Worm (Caenorhabditis elegans) whole organism, young adult: ENCODE results near the gene npr-21.

Experiments
- B0035.1 ChIP-seq: sonication (generic microtip); optimal IDR thresholded peaks from 2 replicates; lab custom pipeline; 2016; ENCODE audit warnings: missing genetic modification characterization, mild to moderate bottlenecking, missing compliant biosample characterization, missing genotype, missing genetic modification reagents
- B0261.1 ChIP-seq: sonication (generic microtip); optimal IDR thresholded peaks from 2 replicates; lab custom pipeline; 2016; ENCODE audit warnings: mild to moderate bottlenecking, missing genetic modification characterization, moderate library complexity, missing compliant biosample characterization
- F39B2.1 ChIP-seq: fragments of 200-800 bp; sonication (Bioruptor generic); IDR thresholded peaks from 2 replicates; pipeline ENCODE4 v1.3.6; 2022; ENCODE audit warnings: missing genetic modification reagents, missing genetic modification characterization, missing compliant biosample characterization
- F49E8.2 ChIP-seq: sonication (generic microtip); optimal IDR thresholded peaks from 3 replicates; lab custom pipeline; 2017; ENCODE audit warnings: missing genetic modification characterization, mild to moderate bottlenecking, missing compliant biosample characterization, antibody characterized with exemption, moderate library complexity; ENCODE audit not compliant: insufficient read depth
- F57A8.1 ChIP-seq: fragments of 200-800 bp; sonication (Bioruptor generic); optimal IDR thresholded peaks from 2 replicates; lab custom pipeline; 2018; ENCODE audit warnings: mild to moderate bottlenecking, missing genetic modification characterization, moderate library complexity, missing compliant biosample characterization
- K11D2.4 ChIP-seq: fragments of 200-800 bp; sonication (Bioruptor generic); IDR thresholded peaks from 2 replicates; pipeline ENCODE4 v1.3.6; 2022; ENCODE audit warnings: missing genetic modification reagents, missing genetic modification characterization, missing compliant biosample characterization
- K12H6.12 ChIP-seq: fragments of 200-800 bp; sonication (Bioruptor generic); optimal IDR thresholded peaks from 2 replicates; lab custom pipeline; 2018; ENCODE audit warnings: mild to moderate bottlenecking, missing genetic modification characterization, missing compliant biosample characterization
- T26A5.8 ChIP-seq: sonication (generic microtip); optimal IDR thresholded peaks from 2 replicates; lab custom pipeline; 2016; ENCODE audit warnings: missing genetic modification characterization, missing compliant biosample characterization
- Y53F4B.3 ChIP-seq: fragments of 200-800 bp; sonication (Bioruptor generic); IDR thresholded peaks from 2 replicates; pipeline ENCODE4 v1.3.6; 2022; ENCODE audit warnings: missing genetic modification reagents, missing genetic modification characterization, missing compliant biosample characterization
- ZK185.1 ChIP-seq: sonication (generic microtip); optimal IDR thresholded peaks from 2 replicates; lab custom pipeline; 2016; ENCODE audit warnings: mild to moderate bottlenecking, missing genetic modification characterization, missing compliant biosample characterization; ENCODE audit not compliant: poor library complexity, severe bottlenecking
- atf-7 ChIP-seq: sonication (generic microtip); optimal IDR thresholded peaks from 2 replicates; lab custom pipeline; 2017; ENCODE audit warnings: mild to moderate bottlenecking, missing genetic modification characterization, missing compliant biosample characterization
- attf-5 ChIP-seq: fragments of 200-800 bp; sonication (Bioruptor generic); optimal IDR thresholded peaks from 2 replicates; lab custom pipeline; 2018; ENCODE audit warnings: mild to moderate bottlenecking, missing genetic modification characterization, missing compliant biosample characterization
- ccch-3 ChIP-seq: fragments of 200-800 bp; sonication (Bioruptor generic); optimal IDR thresholded peaks from 2 replicates; lab custom pipeline; 2018; ENCODE audit warnings: mild to moderate bottlenecking, missing genetic modification characterization, missing compliant biosample characterization
- cebp-1 ChIP-seq, 2 experiments: fragments of 200-800 bp in 1 of 2; sonication (Bioruptor generic) in 1 of 2; sonication (generic microtip) in 1 of 2; IDR thresholded peaks in 1 of 2; optimal IDR thresholded peaks in 1 of 2; 2 replicates each; pipeline versions ENCODE4 v1.3.6 to Lab custom; 2017 to 2022; ENCODE audit warnings: missing compliant biosample characterization in 2 of 2, missing genetic modification characterization in 2 of 2, mild to moderate bottlenecking in 1 of 2, missing genetic modification reagents in 1 of 2, moderate library complexity in 1 of 2
- ceh-27 ChIP-seq: fragments of 200-800 bp; sonication (Bioruptor generic); optimal IDR thresholded peaks from 2 replicates; lab custom pipeline; 2018; ENCODE audit warnings: mild to moderate bottlenecking, missing genetic modification characterization, moderate library complexity, missing compliant biosample characterization
- die-1 ChIP-seq: sonication (generic microtip); optimal IDR thresholded peaks from 2 replicates; lab custom pipeline; 2016; ENCODE audit warnings: missing genotype, mild to moderate bottlenecking, missing genetic modification characterization, missing compliant biosample characterization
- dox-1 ChIP-seq: fragments of 200-800 bp; sonication (Bioruptor generic); IDR thresholded peaks from 2 replicates; pipeline ENCODE4 v1.3.6; 2022; ENCODE audit warnings: missing genetic modification reagents, missing genetic modification characterization, missing compliant biosample characterization
- dpff-1 ChIP-seq: sonication (generic microtip); optimal IDR thresholded peaks from 2 replicates; lab custom pipeline; 2017; ENCODE audit warnings: mild to moderate bottlenecking, missing genetic modification characterization, missing compliant biosample characterization
- ekl-4 ChIP-seq: fragments of 200-800 bp; sonication (Bioruptor generic); IDR thresholded peaks from 2 replicates; pipeline ENCODE4 v1.3.6; 2022; ENCODE audit warnings: missing genetic modification reagents, missing genetic modification characterization, missing compliant biosample characterization
- fkh-3 ChIP-seq: sonication (generic microtip); optimal IDR thresholded peaks from 2 replicates; lab custom pipeline; 2016; ENCODE audit warnings: mild to moderate bottlenecking, missing genetic modification characterization, missing compliant biosample characterization
- gei-17 ChIP-seq: fragments of 200-800 bp; sonication (Bioruptor generic); optimal IDR thresholded peaks from 2 replicates; lab custom pipeline; 2018; ENCODE audit warnings: mild to moderate bottlenecking, missing genetic modification characterization, missing compliant biosample characterization
- hlh-12 ChIP-seq: sonication (generic microtip); optimal IDR thresholded peaks from 2 replicates; lab custom pipeline; 2016; ENCODE audit warnings: missing genetic modification characterization, missing compliant biosample characterization
- hmg-1.2 ChIP-seq: fragments of 200-800 bp; sonication (Bioruptor generic); IDR thresholded peaks from 2 replicates; pipeline ENCODE4 v1.3.6; 2022; ENCODE audit warnings: missing genetic modification reagents, missing genetic modification characterization, missing compliant biosample characterization
- hrde-1 ChIP-seq: sonication (generic microtip); optimal IDR thresholded peaks from 2 replicates; lab custom pipeline; 2016; ENCODE audit warnings: missing genetic modification characterization, mild to moderate bottlenecking, missing compliant biosample characterization, moderate library complexity, missing genotype, missing genetic modification reagents, borderline replicate concordance
- lag-1 ChIP-seq: fragments of 200-800 bp; sonication (Bioruptor generic); IDR thresholded peaks from 2 replicates; pipeline ENCODE4 v1.3.6; 2022; ENCODE audit warnings: missing genetic modification reagents, missing genetic modification characterization, missing compliant biosample characterization
- let-526 ChIP-seq: fragments of 200-800 bp; sonication (Bioruptor generic); IDR thresholded peaks from 2 replicates; pipeline ENCODE4 v1.3.6; 2022; ENCODE audit warnings: missing genetic modification reagents, missing genetic modification characterization, missing compliant biosample characterization
- let-607 ChIP-seq, 2 experiments: fragments of 200-800 bp in 1 of 2; sonication (Bioruptor generic) in 1 of 2; sonication (generic microtip) in 1 of 2; optimal IDR thresholded peaks; 2 replicates each; lab custom pipeline; 2016 to 2018; ENCODE audit warnings: mild to moderate bottlenecking in 2 of 2, missing compliant biosample characterization in 2 of 2, missing genetic modification characterization in 2 of 2, moderate library complexity in 2 of 2, missing genotype in 1 of 2
- lin-35 ChIP-seq, 3 experiments: fragments of 150-350 bp in 2 of 3; sonication (generic microtip) in 1 of 3; optimal IDR thresholded peaks; 2 replicates each; lab custom pipeline; 2014 to 2018; ENCODE audit warnings: missing biosample characterization in 3 of 3, missing genetic modification characterization in 3 of 3, missing genetic modification reagents in 3 of 3
- lin-40 ChIP-seq: sonication (generic microtip); optimal IDR thresholded peaks from 2 replicates; lab custom pipeline; 2016; ENCODE audit warnings: missing genetic modification characterization, mild to moderate bottlenecking, missing compliant biosample characterization, missing genotype, missing genetic modification reagents
- lsy-27 ChIP-seq: sonication (generic microtip); optimal IDR thresholded peaks from 2 replicates; lab custom pipeline; 2017; ENCODE audit warnings: missing genetic modification characterization, mild to moderate bottlenecking, missing compliant biosample characterization, antibody characterized with exemption, missing genotype, borderline replicate concordance; ENCODE audit not compliant: insufficient read depth
- madf-10 ChIP-seq: sonication (generic microtip); optimal IDR thresholded peaks from 2 replicates; lab custom pipeline; 2016; ENCODE audit warnings: mild to moderate bottlenecking, missing genetic modification characterization, missing compliant biosample characterization
- mcd-1 ChIP-seq: fragments of 200-800 bp; sonication (Bioruptor generic); IDR thresholded peaks from 2 replicates; pipeline ENCODE4 v1.3.6; 2022; ENCODE audit warnings: missing genetic modification reagents, missing genetic modification characterization, missing compliant biosample characterization
- nfyb-1 ChIP-seq: fragments of 200-800 bp; sonication (Bioruptor generic); IDR thresholded peaks from 2 replicates; pipeline ENCODE4 v1.3.6; 2022; ENCODE audit warnings: missing genetic modification reagents, missing genetic modification characterization, missing compliant biosample characterization
- nhr-120 ChIP-seq: fragments of 200-800 bp; sonication (Bioruptor generic); IDR thresholded peaks from 2 replicates; pipeline ENCODE4 v1.3.6; 2022; ENCODE audit warnings: missing genetic modification characterization, missing compliant biosample characterization
- nhr-179 ChIP-seq: sonication (generic microtip); optimal IDR thresholded peaks from 2 replicates; lab custom pipeline; 2016; ENCODE audit warnings: mild to moderate bottlenecking, missing genetic modification characterization, missing compliant biosample characterization
- nhr-80 ChIP-seq: sonication (generic microtip); optimal IDR thresholded peaks from 2 replicates; lab custom pipeline; 2016; ENCODE audit warnings: missing genetic modification characterization, missing compliant biosample characterization
- pbrm-1 ChIP-seq: fragments of 200-800 bp; sonication (Bioruptor generic); IDR thresholded peaks from 2 replicates; pipeline ENCODE4 v1.3.6; 2022; ENCODE audit warnings: missing genetic modification reagents, missing genetic modification characterization, missing compliant biosample characterization
- rcor-1 ChIP-seq: fragments of 200-800 bp; sonication (Bioruptor generic); IDR thresholded peaks from 2 replicates; pipeline ENCODE4 v1.3.6; 2022; ENCODE audit warnings: missing genetic modification reagents, missing genetic modification characterization, missing compliant biosample characterization
- snpc-1.3 ChIP-seq: sonication (generic microtip); optimal IDR thresholded peaks from 2 replicates; lab custom pipeline; 2017; ENCODE audit warnings: missing genetic modification characterization, mild to moderate bottlenecking, missing compliant biosample characterization, antibody characterized with exemption, moderate library complexity, missing genotype, missing genetic modification reagents; ENCODE audit not compliant: insufficient read depth
- snpc-3.4 ChIP-seq: sonication (generic microtip); optimal IDR thresholded peaks from 2 replicates; lab custom pipeline; 2017; ENCODE audit warnings: missing genetic modification characterization, mild to moderate bottlenecking, missing compliant biosample characterization, antibody characterized with exemption, moderate library complexity, missing genotype, missing genetic modification reagents
- snpc-4 ChIP-seq, 5 experiments: fragments of 150-350 bp in 1 of 5; sonication (generic microtip) in 4 of 5; optimal IDR thresholded peaks; 2 replicates each; lab custom pipeline; 2014 to 2018; ENCODE audit warnings: missing genetic modification characterization in 5 of 5, missing biosample characterization in 3 of 5, antibody characterized with exemption in 2 of 5, mild to moderate bottlenecking in 2 of 5, missing compliant biosample characterization in 2 of 5, missing genotype in 2 of 5, moderate library complexity in 2 of 5, missing genetic modification reagents in 1 of 5
- tbp1 ChIP-seq: fragments of 200-800 bp; sonication (Bioruptor generic); optimal IDR thresholded peaks from 2 replicates; lab custom pipeline; 2018; ENCODE audit warnings: mild to moderate bottlenecking, missing genetic modification characterization, missing compliant biosample characterization
- tlf-1 ChIP-seq: fragments of 200-800 bp; sonication (Bioruptor generic); optimal IDR thresholded peaks from 2 replicates; lab custom pipeline; 2018; ENCODE audit warnings: mild to moderate bottlenecking, missing genetic modification characterization, missing compliant biosample characterization
- unc-62 ChIP-seq: fragments of 150-350 bp; optimal IDR thresholded peaks from 2 replicates; lab custom pipeline; 2014; ENCODE audit warnings: missing biosample characterization, missing genetic modification reagents, missing genetic modification characterization
- ztf-25 ChIP-seq: fragments of 200-800 bp; sonication (Bioruptor generic); IDR thresholded peaks from 2 replicates; pipeline ENCODE4 v1.3.6; 2022; ENCODE audit warnings: missing genetic modification reagents, missing genetic modification characterization, missing compliant biosample characterization

Gene npr-21

ce11 chrX:17184363-17184762 lies 26.6 kb upstream of the npr-21 start:
- no peak for TF ChIP-seq F57A8.1 (GFP tag; lab: Kevin White, UChicago)
- TF ChIP-seq fkh-3 (tag; lab: Kevin White, UChicago) = no peak
- TF ChIP-seq B0261.1 (tag; lab: Kevin White, UChicago) = no peak
- TF ChIP-seq lag-1 (GFP tag; lab: Robert Waterston, UW) = no peak
- TF ChIP-seq nhr-179 (tag; lab: Kevin White, UChicago) = no peak
- TF ChIP-seq hmg-1.2 (GFP tag; lab: Robert Waterston, UW) = peak; percentile 87
- TF ChIP-seq snpc-3.4 (tag; lab: Kevin White, UChicago) = no peak
- TF ChIP-seq ceh-27 (GFP tag; lab: Kevin White, UChicago) = peak; percentile 59
- TF ChIP-seq die-1 (tag; lab: Kevin White, UChicago) = peak; percentile 10
- TF ChIP-seq K12H6.12 (tag; lab: Kevin White, UChicago) = peak; percentile 64
- peak; percentile 97 for TF ChIP-seq cebp-1 (GFP tag; IDR thresholded peaks at IDR 0.05; lab: Robert Waterston, UW)
- TF ChIP-seq cebp-1 (tag; optimal IDR thresholded peaks at IDR 0.05; lab: Kevin White, UChicago) = peak; percentile 99
- TF ChIP-seq gei-17 (GFP tag; lab: Kevin White, UChicago) = peak; percentile 11
- no peak for TF ChIP-seq ztf-25 (GFP tag; lab: Robert Waterston, UW)
- TF ChIP-seq lin-35 (GFP tag; optimal IDR thresholded peaks at IDR 0.05; lab: Kevin White, UChicago) = peak in 1 of 3 experiments; percentile 28
- peak; percentile 77 for TF ChIP-seq dox-1 (GFP tag; lab: Robert Waterston, UW)
- peak; percentile 50; the same call in 1 of the 2 replicates for TF ChIP-seq K11D2.4
- TF ChIP-seq lin-40 (tag; lab: Kevin White, UChicago) = peak; percentile 60
- TF ChIP-seq nhr-80 (tag; lab: Kevin White, UChicago) = peak; percentile 60
- peak; percentile 50 for TF ChIP-seq unc-62 (GFP tag; lab: Kevin White, UChicago)
- no peak for TF ChIP-seq madf-10 (tag; lab: Kevin White, UChicago)
- TF ChIP-seq rcor-1 = 0 out of 2 replicates have a peak, but pooled peaks have one; percentile 15
- TF ChIP-seq snpc-4 (GFP tag; optimal IDR thresholded peaks at IDR 0.05; lab: Kevin White, UChicago) = no peak
- peak in 2 of 4 experiments; percentile 30 to 48 for TF ChIP-seq snpc-4 (tag; optimal IDR thresholded peaks at IDR 0.05; lab: Kevin White, UChicago)
- TF ChIP-seq nfyb-1 (GFP tag; lab: Robert Waterston, UW) = 0 out of 2 replicates have a peak, but pooled peaks have one; percentile 56
- no peak for TF ChIP-seq Y53F4B.3 (GFP tag; lab: Robert Waterston, UW)
- TF ChIP-seq tlf-1 = no peak
- TF ChIP-seq ZK185.1 (tag; lab: Kevin White, UChicago) = peak; percentile 29
- peak; percentile 33 for TF ChIP-seq attf-5
- TF ChIP-seq mcd-1 = no peak
- TF ChIP-seq B0035.1 (tag; lab: Kevin White, UChicago) = no peak
- 0 out of 2 replicates have a peak, but pooled peaks have one; percentile 25 for TF ChIP-seq ekl-4 (GFP tag; lab: Robert Waterston, UW)
- TF ChIP-seq atf-7 (tag; lab: Kevin White, UChicago) = no peak

DNA sequence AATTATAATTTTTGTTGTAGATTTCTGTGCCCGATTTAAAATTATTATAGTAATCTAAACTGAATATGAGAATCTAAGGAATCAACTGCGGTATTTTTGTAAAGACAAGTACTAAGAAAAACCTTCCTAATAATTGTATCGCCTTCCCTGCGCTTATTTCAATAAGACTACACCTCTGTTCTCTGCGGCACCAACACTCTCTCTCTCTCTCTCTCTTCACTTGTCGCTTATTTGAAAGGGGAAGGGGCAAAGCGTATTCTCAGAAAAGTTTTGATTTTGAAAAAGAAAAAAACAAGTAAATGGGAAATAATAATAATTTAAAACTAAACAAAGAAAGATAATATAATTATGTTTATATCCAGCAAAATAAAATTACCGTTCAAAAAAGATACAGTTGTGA lies 23.5 kb upstream of the npr-21 start:
- TF ChIP-seq pbrm-1 = 0 out of 2 replicates have a peak, but pooled peaks have one; percentile 22
- no peak for TF ChIP-seq F49E8.2 (tag; lab: Kevin White, UChicago)
- TF ChIP-seq F39B2.1 (GFP tag; lab: Robert Waterston, UW) = no peak
- no peak for TF ChIP-seq dpff-1
- TF ChIP-seq hlh-12 (tag; lab: Kevin White, UChicago) = no peak
- TF ChIP-seq ccch-3 (GFP tag; lab: Kevin White, UChicago) = no peak
- no peak for TF ChIP-seq tbp1 (GFP tag; lab: Kevin White, UChicago)
- no peak for TF ChIP-seq hrde-1
- no peak for TF ChIP-seq snpc-1.3 (tag; lab: Kevin White, UChicago)
- no peak for TF ChIP-seq let-607 (tag; optimal IDR thresholded peaks at IDR 0.05; lab: Kevin White, UChicago)
- TF ChIP-seq hmg-1.2 (GFP tag; lab: Robert Waterston, UW) = peak; percentile 73
- TF ChIP-seq cebp-1 (GFP tag; IDR thresholded peaks at IDR 0.05; lab: Robert Waterston, UW) = no peak
- no peak for TF ChIP-seq cebp-1 (tag; optimal IDR thresholded peaks at IDR 0.05; lab: Kevin White, UChicago)
- TF ChIP-seq nhr-120 (GFP tag; lab: Robert Waterston, UW) = no peak
- no peak for TF ChIP-seq T26A5.8 (tag; lab: Kevin White, UChicago)
- no peak for TF ChIP-seq lsy-27 (tag; lab: Kevin White, UChicago)
- TF ChIP-seq let-526 (GFP tag; lab: Robert Waterston, UW) = 0 out of 2 replicates have a peak, but pooled peaks have one; percentile 22
